Worm (Caenorhabditis elegans): ENCODE data around the gene F36D4.5.

Gene F36D4.5

DNA sequence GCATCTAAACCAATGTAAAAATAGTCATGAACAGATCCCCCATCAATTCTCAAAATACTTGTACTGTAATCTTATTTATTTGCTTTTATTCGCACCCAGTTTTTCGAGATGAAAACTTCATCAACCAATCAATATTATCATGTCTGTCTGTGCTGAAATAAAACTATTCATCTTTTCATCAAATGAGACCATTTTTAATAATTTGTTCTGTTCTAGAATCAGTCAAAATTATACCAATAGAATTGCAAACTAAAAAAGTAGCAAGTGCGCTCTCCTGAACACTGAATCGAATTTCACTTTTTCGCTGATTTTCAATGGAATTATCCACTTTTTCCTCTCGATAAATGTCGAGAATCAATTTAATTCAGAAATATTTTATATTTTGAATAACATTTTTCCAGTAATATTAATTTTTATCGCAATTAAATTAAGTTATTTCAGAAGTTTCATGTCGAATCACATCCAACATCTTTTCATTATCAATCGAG is 25.7 kb downstream of the F36D4.5 start, which contains the start of gene trpp-4:
Gene trpp-4, plus strand, starts transcription at position 442 of the 488 bp plus-strand sequence.
- TF ChIP-seq scrt-1 (GFP tag; IDR thresholded peaks at IDR 0.05) = no peak
- TF ChIP-seq ets-7 (tag; optimal IDR thresholded peaks at IDR 0.05) = no peak
- TF ChIP-seq ama-1 (optimal IDR thresholded peaks at IDR 0.05) = no peak
- no peak for TF ChIP-seq hmbx-1 (tag; optimal IDR thresholded peaks at IDR 0.05)
- TF ChIP-seq sea-1 (GFP tag; conservative IDR thresholded peaks at IDR 0.05) = no peak
- no peak for TF ChIP-seq F13C5.2 (tag; optimal IDR thresholded peaks at IDR 0.05)
- TF ChIP-seq pes-1 (GFP tag; IDR thresholded peaks at IDR 0.05) = no peak

- TF ChIP-seq scrt-1 (GFP tag; IDR thresholded peaks at IDR 0.05) (no peak), aly-1 (tag; optimal IDR thresholded peaks at IDR 0.05) (no peak), tbx-37 (GFP tag; conservative IDR thresholded peaks at IDR 0.05) (no peak), ama-1 (optimal IDR thresholded peaks at IDR 0.05) (no peak), ceh-13 (GFP tag; optimal IDR thresholded peaks at IDR 0.05) (no peak), B0310.2 (tag; optimal IDR thresholded peaks at IDR 0.05) (no peak), pes-1 (GFP tag; IDR thresholded peaks at IDR 0.05) (no peak), ceh-36 (tag; optimal IDR thresholded peaks at IDR 0.05) (no peak), flt-1 (GFP tag; IDR thresholded peaks at IDR 0.05) (no peak), ets-7 (tag; optimal IDR thresholded peaks at IDR 0.05) (no peak), tra-4 (tag; optimal IDR thresholded peaks at IDR 0.05) (no peak), hmbx-1 (tag; optimal IDR thresholded peaks at IDR 0.05) (no peak), hmg-4 (GFP tag; optimal IDR thresholded peaks at IDR 0.05) (no peak), hnd-1 (tag; optimal IDR thresholded peaks at IDR 0.05) (no peak), sea-1 (GFP tag; conservative IDR thresholded peaks at IDR 0.05) (no peak), F13C5.2 (tag; optimal IDR thresholded peaks at IDR 0.05) (no peak)
Observed at ce11 chrV:9394938-9395639, 30.5 kb downstream of the F36D4.5 start.

DNA sequence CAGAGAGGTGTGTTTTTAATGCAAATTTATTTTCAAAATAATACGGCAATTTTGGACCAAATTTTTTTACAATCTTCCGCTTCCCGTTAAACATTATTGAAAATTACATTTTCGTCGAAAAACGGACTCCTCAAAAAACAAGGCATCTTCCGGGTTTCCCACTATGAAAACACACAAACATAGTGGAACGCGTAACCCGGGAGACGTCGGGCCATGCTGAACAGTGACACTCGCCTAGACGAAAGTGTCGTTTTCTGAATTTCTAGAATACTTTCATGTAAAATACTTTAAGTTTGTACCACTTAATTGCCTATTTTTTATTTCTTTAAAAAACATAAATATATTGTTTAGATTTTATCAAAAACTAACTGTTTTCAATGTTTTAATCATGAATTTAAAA is 33.7 kb downstream of the F36D4.5 start:
- TF ChIP-seq hmbx-1 (tag; optimal IDR thresholded peaks at IDR 0.05) (no peak), F13C5.2 (tag; optimal IDR thresholded peaks at IDR 0.05) (no peak)

- TF ChIP-seq tbx-11 (GFP tag; IDR thresholded peaks at IDR 0.05) (no peak), tra-4 (tag; optimal IDR thresholded peaks at IDR 0.05) (no peak), B0310.2 (tag; optimal IDR thresholded peaks at IDR 0.05) (no peak), flt-1 (GFP tag; IDR thresholded peaks at IDR 0.05) (no peak), sea-1 (GFP tag; conservative IDR thresholded peaks at IDR 0.05) (no peak), F13C5.2 (tag; optimal IDR thresholded peaks at IDR 0.05) (no peak), tbx-37 (GFP tag; conservative IDR thresholded peaks at IDR 0.05) (no peak), scrt-1 (GFP tag; IDR thresholded peaks at IDR 0.05) (no peak), pes-1 (GFP tag; IDR thresholded peaks at IDR 0.05) (no peak), ceh-13 (GFP tag; optimal IDR thresholded peaks at IDR 0.05) (no peak), ets-7 (tag; optimal IDR thresholded peaks at IDR 0.05) (no peak), hnd-1 (tag; optimal IDR thresholded peaks at IDR 0.05) (no peak), ama-1 (optimal IDR thresholded peaks at IDR 0.05) (no peak), aly-1 (tag; optimal IDR thresholded peaks at IDR 0.05) (no peak), hmbx-1 (tag; optimal IDR thresholded peaks at IDR 0.05) (no peak)
Observed at ce11 chrV:9386143-9386542, 39.5 kb downstream of the F36D4.5 start, which contains the start of gene hum-2. Gene hum-2, plus strand, starts transcription at chrV:9386175.

DNA sequence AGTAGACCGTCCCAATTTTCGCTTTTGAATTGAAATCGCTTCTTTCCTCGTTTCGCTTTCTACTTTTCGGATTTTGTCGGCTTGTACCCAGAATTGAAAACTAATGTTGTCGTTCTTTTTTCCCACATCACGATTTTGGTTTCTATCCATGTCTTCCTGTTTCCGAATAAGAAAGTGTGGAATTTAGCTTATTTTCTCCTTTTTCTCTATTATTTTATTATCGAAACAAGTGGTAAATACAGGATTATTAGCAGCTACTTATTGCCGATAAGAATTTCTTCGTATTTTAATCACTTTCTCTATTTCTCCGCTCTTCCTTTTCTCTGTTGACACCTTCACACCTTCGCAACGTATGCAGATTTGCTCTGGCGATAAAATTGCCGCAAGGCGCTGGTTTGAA is 40.7 kb downstream of the F36D4.5 start:
- no peak for TF ChIP-seq hmg-4 (GFP tag; optimal IDR thresholded peaks at IDR 0.05)
- TF ChIP-seq hmbx-1 (tag; optimal IDR thresholded peaks at IDR 0.05) = no peak
- TF ChIP-seq scrt-1 (GFP tag; IDR thresholded peaks at IDR 0.05) = no peak
- TF ChIP-seq pes-1 (GFP tag; IDR thresholded peaks at IDR 0.05) = no peak
- no peak for TF ChIP-seq ceh-13 (GFP tag; optimal IDR thresholded peaks at IDR 0.05)
- no peak for TF ChIP-seq ama-1 (optimal IDR thresholded peaks at IDR 0.05)
- no peak for TF ChIP-seq ets-7 (tag; optimal IDR thresholded peaks at IDR 0.05)
- no peak for TF ChIP-seq sea-1 (GFP tag; conservative IDR thresholded peaks at IDR 0.05)
- TF ChIP-seq tra-4 (tag; optimal IDR thresholded peaks at IDR 0.05) = no peak
- TF ChIP-seq tbx-37 (GFP tag; conservative IDR thresholded peaks at IDR 0.05) = no peak
- TF ChIP-seq B0310.2 (tag; optimal IDR thresholded peaks at IDR 0.05) = no peak
- no peak for TF ChIP-seq hnd-1 (tag; optimal IDR thresholded peaks at IDR 0.05)
- TF ChIP-seq ceh-36 (tag; optimal IDR thresholded peaks at IDR 0.05) = no peak
- no peak for TF ChIP-seq F13C5.2 (tag; optimal IDR thresholded peaks at IDR 0.05)
- no peak for TF ChIP-seq tbx-11 (GFP tag; IDR thresholded peaks at IDR 0.05)
- no peak for TF ChIP-seq aly-1 (tag; optimal IDR thresholded peaks at IDR 0.05)
- TF ChIP-seq flt-1 (GFP tag; IDR thresholded peaks at IDR 0.05) = no peak

- TF ChIP-seq ceh-36 (tag; optimal IDR thresholded peaks at IDR 0.05) (no peak), tbx-37 (GFP tag; conservative IDR thresholded peaks at IDR 0.05) (no peak), hmg-4 (GFP tag; optimal IDR thresholded peaks at IDR 0.05) (no peak), tbx-11 (GFP tag; IDR thresholded peaks at IDR 0.05) (no peak), ets-7 (tag; optimal IDR thresholded peaks at IDR 0.05) (no peak), aly-1 (tag; optimal IDR thresholded peaks at IDR 0.05) (no peak), tra-4 (tag; optimal IDR thresholded peaks at IDR 0.05) (no peak), ceh-13 (GFP tag; optimal IDR thresholded peaks at IDR 0.05) (no peak), F13C5.2 (tag; optimal IDR thresholded peaks at IDR 0.05) (no peak), sea-1 (GFP tag; conservative IDR thresholded peaks at IDR 0.05) (no peak), hmbx-1 (tag; optimal IDR thresholded peaks at IDR 0.05) (no peak), ama-1 (optimal IDR thresholded peaks at IDR 0.05) (no peak)
Observed at ce11 chrV:9384359-9384758, 41.3 kb downstream of the F36D4.5 start.

ce11 chrV:9382538-9383328 is 42.9 kb downstream of the F36D4.5 start:
- no peak for TF ChIP-seq sea-1 (GFP tag; conservative IDR thresholded peaks at IDR 0.05)
- no peak for TF ChIP-seq B0310.2 (tag; optimal IDR thresholded peaks at IDR 0.05)
- TF ChIP-seq flt-1 (GFP tag; IDR thresholded peaks at IDR 0.05) = no peak
- TF ChIP-seq hmg-4 (GFP tag; optimal IDR thresholded peaks at IDR 0.05) = no peak
- no peak for TF ChIP-seq tbx-37 (GFP tag; conservative IDR thresholded peaks at IDR 0.05)
- TF ChIP-seq tra-4 (tag; optimal IDR thresholded peaks at IDR 0.05) = no peak
- TF ChIP-seq ets-7 (tag; optimal IDR thresholded peaks at IDR 0.05) = no peak
- no peak for TF ChIP-seq scrt-1 (GFP tag; IDR thresholded peaks at IDR 0.05)
- TF ChIP-seq hmbx-1 (tag; optimal IDR thresholded peaks at IDR 0.05) = no peak
- no peak for TF ChIP-seq ceh-36 (tag; optimal IDR thresholded peaks at IDR 0.05)
- no peak for TF ChIP-seq ama-1 (optimal IDR thresholded peaks at IDR 0.05)
- no peak for TF ChIP-seq ceh-13 (GFP tag; optimal IDR thresholded peaks at IDR 0.05)
- no peak for TF ChIP-seq aly-1 (tag; optimal IDR thresholded peaks at IDR 0.05)
- TF ChIP-seq pes-1 (GFP tag; IDR thresholded peaks at IDR 0.05) = no peak
- TF ChIP-seq F13C5.2 (tag; optimal IDR thresholded peaks at IDR 0.05) = no peak
- no peak for TF ChIP-seq hnd-1 (tag; optimal IDR thresholded peaks at IDR 0.05)
- TF ChIP-seq tbx-11 (GFP tag; IDR thresholded peaks at IDR 0.05) = no peak

Data from whole organism, early embryonic.